Worm (Caenorhabditis elegans) whole organism, L4 larva: ENCODE results near the gene T10G3.3.

ENCODE experiments used
- F26F4.8 ChIP-seq: fragments of 200-800 bp; sonication (Bioruptor generic); conservative IDR thresholded peaks from 2 replicates; pipeline ENCODE4 v1.3.6; 2022; ENCODE audit warnings: missing genetic modification characterization, missing compliant biosample characterization
- F44E2.7 ChIP-seq: fragments of 200-800 bp; sonication (Bioruptor generic); IDR thresholded peaks from 2 replicates; pipeline ENCODE4 v2.1.2; 2022; ENCODE audit warnings: missing genetic modification characterization, missing compliant biosample characterization
- R02D3.7 ChIP-seq: fragments of 150-350 bp; sonication (generic microtip); optimal IDR thresholded peaks from 3 replicates; lab custom pipeline; 2014; ENCODE audit warnings: missing biosample characterization, missing genetic modification characterization
- T20F7.1 ChIP-seq: fragments of 200-800 bp; sonication (Bioruptor generic); optimal IDR thresholded peaks from 2 replicates; lab custom pipeline; 2018; ENCODE audit warnings: mild to moderate bottlenecking, missing genetic modification characterization, missing compliant biosample characterization
- T26A8.4 ChIP-seq: fragments of 200-800 bp; sonication (Bioruptor generic); IDR thresholded peaks from 2 replicates; pipeline ENCODE4 v1.3.6; 2022; ENCODE audit warnings: missing genetic modification characterization, missing compliant biosample characterization
- Y105C5A.15 ChIP-seq: fragments of 200-800 bp; sonication (Bioruptor generic); IDR thresholded peaks from 2 replicates; pipeline ENCODE4 v1.3.6; 2022; ENCODE audit warnings: missing genetic modification characterization, missing compliant biosample characterization
- Y48G9A.11 ChIP-seq: fragments of 200-800 bp; sonication (Bioruptor generic); IDR thresholded peaks from 2 replicates; pipeline ENCODE4 v1.3.6; 2022; ENCODE audit warnings: missing genetic modification reagents, missing genetic modification characterization, missing compliant biosample characterization
- ZK546.5 ChIP-seq, 2 experiments: sonication (generic microtip); optimal IDR thresholded peaks; 2 replicates each; lab custom pipeline; 2017; ENCODE audit warnings: missing biosample characterization in 2 of 2, missing genetic modification characterization in 2 of 2
- aha-1 ChIP-seq: fragments of 150-350 bp; peaks from one replicate; lab custom pipeline; 2014; ENCODE audit warnings: missing biosample characterization, missing genetic modification characterization
- aly-2 ChIP-seq: sonication (generic microtip); optimal IDR thresholded peaks from 2 replicates; lab custom pipeline; 2018; ENCODE audit warnings: missing biosample characterization, missing genetic modification characterization
- attf-4 ChIP-seq: sonication (generic microtip); optimal IDR thresholded peaks from 3 replicates; lab custom pipeline; 2017; ENCODE audit warnings: missing biosample characterization, missing genetic modification characterization
- ceh-20 ChIP-seq: fragments of 200-800 bp; sonication (Bioruptor generic); IDR thresholded peaks from 2 replicates; pipeline ENCODE4 v1.3.6; 2022; ENCODE audit warnings: missing genetic modification reagents, missing genetic modification characterization, missing compliant biosample characterization
- ceh-62 ChIP-seq: sonication (generic microtip); optimal IDR thresholded peaks from 2 replicates; lab custom pipeline; 2017; ENCODE audit warnings: missing biosample characterization, missing genetic modification characterization
- ceh-82 ChIP-seq: sonication (generic microtip); optimal IDR thresholded peaks from 2 replicates; lab custom pipeline; 2017; ENCODE audit warnings: missing biosample characterization, missing genetic modification characterization
- cey-2 ChIP-seq: sonication (generic microtip); optimal IDR thresholded peaks from 3 replicates; lab custom pipeline; 2017; ENCODE audit warnings: missing genetic modification characterization, mild to moderate bottlenecking, missing compliant biosample characterization, antibody characterized with exemption, borderline replicate concordance; ENCODE audit not compliant: insufficient read depth
- daf-16 ChIP-seq, 3 experiments: sonication (generic microtip); optimal IDR thresholded peaks; 2 replicates each; lab custom pipeline; 2016 to 2017; ENCODE audit warnings: missing genetic modification characterization in 3 of 3, missing genetic modification reagents in 3 of 3, mild to moderate bottlenecking in 2 of 3, missing compliant biosample characterization in 2 of 3, missing biosample characterization in 1 of 3, moderate library complexity in 1 of 3
- daf-19 ChIP-seq: fragments of 200-800 bp; sonication (Bioruptor generic); conservative IDR thresholded peaks from 2 replicates; pipeline ENCODE4 v1.3.6; 2022; ENCODE audit warnings: missing genetic modification characterization, missing compliant biosample characterization
- daf-8 ChIP-seq: fragments of 200-800 bp; sonication (Bioruptor generic); IDR thresholded peaks from 2 replicates; pipeline ENCODE4 v1.3.6; 2022; ENCODE audit warnings: missing genetic modification characterization, missing compliant biosample characterization
- dmd-9 ChIP-seq: fragments of 200-800 bp; sonication (Bioruptor generic); IDR thresholded peaks from 2 replicates; pipeline ENCODE4 v1.3.6; 2022; ENCODE audit warnings: missing genetic modification reagents, missing genetic modification characterization, missing compliant biosample characterization
- dpl-1 ChIP-seq: fragments of 150-350 bp; optimal IDR thresholded peaks from 2 replicates; lab custom pipeline; 2014; ENCODE audit warnings: missing biosample characterization, missing genetic modification reagents, missing genetic modification characterization
- dve-1 ChIP-seq: sonication (generic microtip); optimal IDR thresholded peaks from 2 replicates; lab custom pipeline; 2017; ENCODE audit warnings: antibody characterized with exemption, mild to moderate bottlenecking, missing genetic modification characterization, missing compliant biosample characterization; ENCODE audit not compliant: insufficient read depth
- egl-43 ChIP-seq: fragments of 200-800 bp; sonication (Bioruptor generic); IDR thresholded peaks from 2 replicates; pipeline ENCODE4 v1.3.6; 2022; ENCODE audit warnings: missing genetic modification reagents, missing genetic modification characterization, missing compliant biosample characterization
- fos-1 ChIP-seq: fragments of 150-350 bp; optimal IDR thresholded peaks from 2 replicates; lab custom pipeline; 2014; ENCODE audit warnings: missing biosample characterization, missing genetic modification characterization
- gei-8 ChIP-seq: fragments of 200-800 bp; sonication (Bioruptor generic); optimal IDR thresholded peaks from 2 replicates; lab custom pipeline; 2018; ENCODE audit warnings: mild to moderate bottlenecking, missing genetic modification characterization, missing compliant biosample characterization
- hmg-1.1 ChIP-seq: fragments of 200-800 bp; sonication (Bioruptor generic); IDR thresholded peaks from 2 replicates; pipeline ENCODE4 v1.3.6; 2022; ENCODE audit warnings: missing genetic modification reagents, missing genetic modification characterization, missing compliant biosample characterization
- lim-7 ChIP-seq: fragments of 200-800 bp; sonication (Bioruptor generic); IDR thresholded peaks from 2 replicates; pipeline ENCODE4 v1.3.6; 2022; ENCODE audit warnings: missing genetic modification characterization, missing compliant biosample characterization
- lin-1 ChIP-seq: fragments of 200-800 bp; sonication (Bioruptor generic); IDR thresholded peaks from 2 replicates; pipeline ENCODE4 v1.3.6; 2022; ENCODE audit warnings: missing genetic modification reagents, missing genetic modification characterization, missing compliant biosample characterization
- lin-29 ChIP-seq: fragments of 200-800 bp; sonication (Bioruptor generic); IDR thresholded peaks from 2 replicates; pipeline ENCODE4 v1.3.6; 2022; ENCODE audit warnings: missing genetic modification reagents, missing genetic modification characterization, missing compliant biosample characterization
- lsy-2 ChIP-seq, 2 experiments: fragments of 150-350 bp in 1 of 2; sonication (generic microtip) in 1 of 2; optimal IDR thresholded peaks; 2 replicates each; lab custom pipeline; 2014 to 2017; ENCODE audit warnings: missing biosample characterization in 2 of 2, missing genetic modification characterization in 2 of 2
- mdt-29 ChIP-seq: fragments of 200-800 bp; sonication (Bioruptor generic); IDR thresholded peaks from 2 replicates; pipeline ENCODE4 v1.3.6; 2022; ENCODE audit warnings: missing genetic modification reagents, missing genetic modification characterization, missing compliant biosample characterization
- mes-2 ChIP-seq: sonication (generic microtip); optimal IDR thresholded peaks from 2 replicates; lab custom pipeline; 2016; ENCODE audit warnings: missing genotype, mild to moderate bottlenecking, missing genetic modification characterization, missing compliant biosample characterization; ENCODE audit not compliant: poor library complexity, severe bottlenecking
- mxl-2 ChIP-seq: fragments of 200-800 bp; sonication (Bioruptor generic); conservative IDR thresholded peaks from 2 replicates; pipeline ENCODE4 v1.3.6; 2022; ENCODE audit warnings: missing genetic modification reagents, missing genetic modification characterization, missing compliant biosample characterization
- mxl-3 ChIP-seq: fragments of 200-800 bp; sonication (Bioruptor generic); optimal IDR thresholded peaks from 2 replicates; lab custom pipeline; 2018; ENCODE audit warnings: mild to moderate bottlenecking, missing genetic modification characterization, missing compliant biosample characterization
- nhr-11 ChIP-seq: fragments of 150-350 bp; optimal IDR thresholded peaks from 2 replicates; lab custom pipeline; 2014; ENCODE audit warnings: missing biosample characterization, missing genetic modification characterization
- nhr-28 ChIP-seq: fragments of 150-350 bp; optimal IDR thresholded peaks from 2 replicates; lab custom pipeline; 2014; ENCODE audit warnings: missing biosample characterization, missing genetic modification characterization
- nhr-6 ChIP-seq: fragments of 150-350 bp; optimal IDR thresholded peaks from 2 replicates; lab custom pipeline; 2014; ENCODE audit warnings: missing biosample characterization, missing genetic modification characterization
- nhr-77 ChIP-seq: fragments of 150-350 bp; optimal IDR thresholded peaks from 2 replicates; lab custom pipeline; 2014; ENCODE audit warnings: missing biosample characterization, missing genetic modification characterization
- pha-4 ChIP-seq, 2 experiments: fragments of 150-350 bp in 1 of 2; fragments of 200-800 bp in 1 of 2; sonication (Bioruptor generic) in 1 of 2; IDR thresholded peaks in 1 of 2; optimal IDR thresholded peaks in 1 of 2; 2 replicates each; pipeline versions ENCODE4 v1.3.6 to Lab custom; 2014 to 2022; ENCODE audit warnings: missing genetic modification characterization in 2 of 2, missing genetic modification reagents in 2 of 2, missing biosample characterization in 1 of 2, missing compliant biosample characterization in 1 of 2
- pqm-1 ChIP-seq: sonication (generic microtip); optimal IDR thresholded peaks from 2 replicates; lab custom pipeline; 2017; ENCODE audit warnings: missing biosample characterization, missing genetic modification characterization
- snpc-1.2 ChIP-seq: fragments of 200-800 bp; sonication (Bioruptor generic); IDR thresholded peaks from 2 replicates; pipeline ENCODE4 v1.3.6; 2022; ENCODE audit warnings: missing genetic modification reagents, missing genetic modification characterization, missing compliant biosample characterization
- snpc-4 ChIP-seq: fragments of 150-350 bp; optimal IDR thresholded peaks from 2 replicates; lab custom pipeline; 2014; ENCODE audit warnings: missing biosample characterization, missing genetic modification characterization
- spr-3 ChIP-seq: fragments of 200-800 bp; sonication (Bioruptor generic); optimal IDR thresholded peaks from 2 replicates; lab custom pipeline; 2018; ENCODE audit warnings: mild to moderate bottlenecking, missing genetic modification characterization, missing compliant biosample characterization
- tra-1 ChIP-seq: fragments of 200-800 bp; sonication (Bioruptor generic); IDR thresholded peaks from 2 replicates; pipeline ENCODE4 v1.3.6; 2022; ENCODE audit warnings: missing genetic modification reagents, missing genetic modification characterization, missing compliant biosample characterization
- unc-130 ChIP-seq: sonication (generic microtip); optimal IDR thresholded peaks from 2 replicates; lab custom pipeline; 2016; ENCODE audit warnings: missing genetic modification reagents, missing genetic modification characterization, missing compliant biosample characterization
- unc-62 ChIP-seq, 3 experiments: fragments of 150-350 bp in 1 of 3; sonication (generic microtip); optimal IDR thresholded peaks in 2 of 3; peaks in 1 of 3; 1 replicate in 1 of 3; 2 replicates in 2 of 3; lab custom pipeline; 2014 to 2017; ENCODE audit warnings: missing biosample characterization in 3 of 3, missing genetic modification characterization in 3 of 3, missing genetic modification reagents in 3 of 3, missing genotype in 1 of 3
- zag-1 ChIP-seq: fragments of 150-350 bp; optimal IDR thresholded peaks from 2 replicates; lab custom pipeline; 2014; ENCODE audit warnings: missing biosample characterization, missing genetic modification characterization
- zfp-2 ChIP-seq: sonication (generic microtip); optimal IDR thresholded peaks from 2 replicates; lab custom pipeline; 2016; ENCODE audit warnings: mild to moderate bottlenecking, missing genetic modification characterization, missing compliant biosample characterization
- zip-2 ChIP-seq: fragments of 150-350 bp; optimal IDR thresholded peaks from 2 replicates; lab custom pipeline; 2014; ENCODE audit warnings: missing biosample characterization, missing genetic modification characterization

The T10G3.3 gene

DNA sequence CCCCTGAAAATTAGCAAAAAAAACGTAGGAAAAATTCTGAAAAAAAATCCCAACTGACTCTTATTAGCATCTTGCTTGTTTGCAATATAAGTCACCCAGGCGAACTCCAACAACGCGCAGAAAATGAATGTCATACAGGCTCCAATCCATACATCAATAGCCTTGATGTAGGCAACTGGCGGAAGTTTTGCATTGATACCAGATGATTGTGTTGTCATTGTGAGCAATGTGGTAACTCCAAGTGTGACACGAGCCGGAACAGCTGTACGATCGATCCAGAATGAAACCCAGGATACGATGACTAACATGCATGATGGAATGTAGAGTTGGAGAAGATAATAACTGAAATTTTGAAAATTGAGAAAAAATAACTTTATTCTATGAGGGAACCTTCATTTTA is 9.2 kb upstream of the T10G3.3 start:
- no peak for TF ChIP-seq daf-19 (GFP tag; lab: Robert Waterston, UW)
- peak in 1 of 2 experiments; percentile 95 for TF ChIP-seq unc-62 (GFP tag; optimal IDR thresholded peaks at IDR 0.05 in 1 of 2; lab: Kevin White, UChicago)
- TF ChIP-seq unc-62 (tag; optimal IDR thresholded peaks at IDR 0.05; lab: Kevin White, UChicago): no peak

DNA sequence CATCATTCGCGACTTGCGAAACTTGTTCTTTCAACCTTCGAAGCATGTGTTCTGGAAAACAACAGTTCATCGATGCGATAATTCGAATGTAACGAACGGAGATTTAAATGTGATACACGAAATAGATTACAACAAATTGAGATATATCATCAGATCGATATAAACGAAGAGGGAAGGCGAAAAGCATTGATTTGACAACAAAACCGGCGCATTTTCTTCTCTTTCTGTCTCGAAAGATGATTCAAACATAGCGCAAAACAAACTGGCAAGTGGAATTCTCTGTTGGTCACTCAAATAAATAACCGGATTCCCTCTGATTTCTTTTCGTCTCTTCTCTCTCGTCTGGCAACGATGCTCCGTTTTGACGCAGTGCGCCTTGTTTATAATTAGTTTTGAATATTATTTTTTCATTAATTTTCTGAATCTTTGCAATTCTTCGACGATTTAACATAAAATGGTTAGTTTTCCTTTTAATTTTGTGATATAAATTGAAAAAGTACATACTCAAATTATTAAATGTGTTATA is 7.4 kb upstream of the T10G3.3 start, which contains the start of the genes eea-1 and gut-2:
TSS of gene eea-1 (minus strand) at position 51 of the 526 bp plus-strand sequence.
TSS of gene gut-2 (plus strand) at position 369 of the 526 bp plus-strand sequence.
- TF ChIP-seq tra-1 (GFP tag; lab: Robert Waterston, UW) (no peak), ceh-20 (GFP tag; lab: Robert Waterston, UW) (no peak), mes-2 (tag; lab: Kevin White, UChicago) (peak; percentile 88), gei-8 (no peak), Y105C5A.15 (GFP tag; lab: Robert Waterston, UW) (no peak), pha-4 (GFP tag; IDR thresholded peaks at IDR 0.05; lab: Robert Waterston, UW) (no peak), pha-4 (tag; optimal IDR thresholded peaks at IDR 0.05; lab: Kevin White, UChicago) (no peak), mxl-3 (GFP tag; lab: Kevin White, UChicago) (peak; percentile 3), unc-130 (no peak), zip-2 (tag; lab: Kevin White, UChicago) (no peak), nhr-77 (no peak), nhr-6 (peak; percentile 47), fos-1 (no peak), aly-2 (tag; lab: Kevin White, UChicago) (no peak), mdt-29 (GFP tag; lab: Robert Waterston, UW) (no peak), T26A8.4 (GFP tag; lab: Robert Waterston, UW) (no peak), ZK546.5 (tag; optimal IDR thresholded peaks at IDR 0.05; lab: Kevin White, UChicago) (no peak), dmd-9 (GFP tag; lab: Robert Waterston, UW) (no peak), egl-43 (GFP tag; lab: Robert Waterston, UW) (no peak), lin-1 (GFP tag; lab: Robert Waterston, UW) (no peak), cey-2 (no peak), T20F7.1 (peak; percentile 97), nhr-11 (tag; lab: Kevin White, UChicago) (no peak), Y48G9A.11 (GFP tag; lab: Robert Waterston, UW) (peak; percentile 98), lin-29 (GFP tag; lab: Robert Waterston, UW) (no peak), ceh-62 (tag; lab: Kevin White, UChicago) (no peak), lsy-2 (tag; optimal IDR thresholded peaks at IDR 0.05; lab: Kevin White, UChicago) (peak in 1 of 2 experiments; percentile 73), daf-16 (GFP tag; optimal IDR thresholded peaks at IDR 0.05; lab: Kevin White, UChicago) (no peak), daf-16 (tag; optimal IDR thresholded peaks at IDR 0.05; lab: Kevin White, UChicago) (no peak), pqm-1 (tag; lab: Kevin White, UChicago) (no peak), aha-1 (tag; lab: Kevin White, UChicago) (peak; percentile 49), snpc-4 (tag; lab: Kevin White, UChicago) (no peak), mxl-2 (no peak), daf-8 (GFP tag; lab: Robert Waterston, UW) (no peak), snpc-1.2 (no peak), hmg-1.1 (GFP tag; lab: Robert Waterston, UW) (no peak), R02D3.7 (tag; lab: Kevin White, UChicago) (no peak), zag-1 (tag; lab: Kevin White, UChicago) (no peak), nhr-28 (tag; lab: Kevin White, UChicago) (peak; percentile 47), F26F4.8 (GFP tag; lab: Robert Waterston, UW) (no peak), lim-7 (GFP tag; lab: Robert Waterston, UW) (no peak), dpl-1 (GFP tag; lab: Kevin White, UChicago) (peak; percentile 66), attf-4 (tag; lab: Kevin White, UChicago) (no peak), ceh-82 (tag; lab: Kevin White, UChicago) (no peak), dve-1 (tag; lab: Kevin White, UChicago) (no peak), F44E2.7 (GFP tag; lab: Robert Waterston, UW) (no peak), spr-3 (GFP tag; lab: Kevin White, UChicago) (no peak), zfp-2 (no peak)
